Fruit fly (Drosophila melanogaster) whole organism, embryonic: ENCODE results near the gene Arfip.

Source experiments
- CG10274 ChIP-seq: fragments of 200-800 bp; sonication (Bioruptor generic); optimal IDR thresholded peaks from 3 replicates; lab custom pipeline; 2017; ENCODE audit warnings: missing biosample characterization, mild to moderate bottlenecking, missing genetic modification characterization
- CG34376 ChIP-seq: fragments of 200-800 bp; sonication (Bioruptor generic); optimal IDR thresholded peaks from 2 replicates; lab custom pipeline; 2018; ENCODE audit warnings: missing biosample characterization, mild to moderate bottlenecking, missing genetic modification characterization
- CkIIα-i1 ChIP-seq: fragments of 200-800 bp; sonication (Bioruptor generic); IDR thresholded peaks from 2 replicates; pipeline ENCODE4 v1.3.6; 2022; ENCODE audit warnings: missing biosample characterization, missing genetic modification characterization
- Dp ChIP-seq: fragments of 200-800 bp; sonication (Bioruptor generic); optimal IDR thresholded peaks from 2 replicates; lab custom pipeline; 2018; ENCODE audit warnings: missing biosample characterization, mild to moderate bottlenecking, missing genetic modification characterization, moderate library complexity
- ERR ChIP-seq: fragments of 200-800 bp; sonication (Bioruptor generic); optimal IDR thresholded peaks from 2 replicates; lab custom pipeline; 2016; ENCODE audit warnings: missing biosample characterization, missing genetic modification characterization
- YL-1 ChIP-seq: fragments of 200-800 bp; sonication (Bioruptor generic); optimal IDR thresholded peaks from 3 replicates; lab custom pipeline; 2017; ENCODE audit warnings: missing biosample characterization, mild to moderate bottlenecking, missing genetic modification characterization
- stc ChIP-seq: fragments of 200-800 bp; sonication (Bioruptor generic); IDR thresholded peaks from 2 replicates; pipeline ENCODE4 v1.3.6; 2022; ENCODE audit warnings: missing biosample characterization, missing genetic modification characterization

dm6 chr3R:11231705-11232261 is 3.0 kb downstream of the Arfip start, which contains the start of the genes CG17187 and Dph3:
- TF ChIP-seq CkIIα-i1 (no peak), ERR (no peak), stc (GFP tag; lab: Robert Waterston, UW) (no peak), Dp (GFP tag; lab: Kevin White, UChicago) (peak; percentile 10), YL-1 (GFP tag; lab: Kevin White, UChicago) (peak; percentile 36), CG10274 (GFP tag; lab: Kevin White, UChicago) (no peak), CG34376 (GFP tag; lab: Kevin White, UChicago) (no peak)
